Fruit fly (Drosophila melanogaster): Measurements from ENCODE around the gene Dbct.

The Dbct gene

DNA sequence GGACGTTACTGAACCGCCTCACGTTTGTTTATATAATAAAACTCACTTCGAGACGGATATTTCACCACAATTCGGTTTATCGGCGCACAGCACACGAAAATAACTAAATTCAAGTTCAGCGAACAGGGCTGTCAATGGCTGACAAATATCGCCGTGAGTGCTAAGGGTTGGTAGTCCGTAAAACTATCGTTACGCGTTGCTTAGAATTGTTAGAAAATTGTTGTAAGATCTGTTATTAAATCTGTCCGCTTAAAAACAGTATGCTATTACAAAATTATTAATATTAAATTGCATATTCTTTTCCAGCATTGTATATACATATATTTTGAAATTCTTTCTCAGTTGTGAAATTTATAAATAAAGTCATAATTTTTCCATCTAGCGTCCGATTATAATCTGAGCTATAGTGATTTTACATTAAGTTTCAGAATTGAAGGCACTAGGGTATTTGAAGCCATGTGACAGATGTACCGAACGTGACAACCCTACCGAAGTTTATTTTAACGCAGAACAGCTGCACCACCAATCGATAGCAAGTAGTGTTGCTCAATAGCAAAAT is 1.3 kb upstream of the Dbct start, which contains the start of gene Cox17 (continued):
- TF ChIP-seq z (GFP tag; IDR thresholded peaks at IDR 0.05) (no peak), MESR4 (GFP tag; optimal IDR thresholded peaks at IDR 0.05) (no peak), pita (GFP tag; optimal IDR thresholded peaks at IDR 0.05) (no peak), bcd (GFP tag; optimal IDR thresholded peaks at IDR 0.05) (peak; percentile 84), Dek (tag; optimal IDR thresholded peaks at IDR 0.05) (peak; percentile 72), CG15073 (GFP tag; optimal IDR thresholded peaks at IDR 0.05) (peak; percentile 18), peb (GFP tag; IDR thresholded peaks at IDR 0.05) (no peak), Hey (tag; optimal IDR thresholded peaks at IDR 0.05) (peak; percentile 36), pnt (GFP tag; optimal IDR thresholded peaks at IDR 0.05) (peak; percentile 64), CG11723 (GFP tag; optimal IDR thresholded peaks at IDR 0.05) (peak; percentile 70), CG7839 (tag; optimal IDR thresholded peaks at IDR 0.05) (peak; percentile 84), cad (GFP tag; optimal IDR thresholded peaks at IDR 0.05) (no peak), CG13123 (GFP tag; optimal IDR thresholded peaks at IDR 0.05) (peak; percentile 65), CG1529 (GFP tag; optimal IDR thresholded peaks at IDR 0.05) (peak; percentile 59), CG8765 (GFP tag; IDR thresholded peaks at IDR 0.05) (no peak), CG11560 (tag; IDR thresholded peaks at IDR 0.05) (peak; percentile 47; the same call in 1 of the 3 replicates), pzg (GFP tag; optimal IDR thresholded peaks at IDR 0.05) (peak; percentile 46), cwo (GFP tag; optimal IDR thresholded peaks at IDR 0.05) (peak; percentile 70), fd64A (GFP tag; optimal IDR thresholded peaks at IDR 0.05) (no peak), dysf (GFP tag; IDR thresholded peaks at IDR 0.05) (peak; percentile 81), CG11504 (tag; optimal IDR thresholded peaks at IDR 0.05) (peak; percentile 86), CG17385 (GFP tag; optimal IDR thresholded peaks at IDR 0.05) (peak; percentile 78), E2f1 (GFP tag; IDR thresholded peaks at IDR 0.05) (peak; percentile 69), slou (GFP tag; optimal IDR thresholded peaks at IDR 0.05) (peak; percentile 85), CG1233 (GFP tag; optimal IDR thresholded peaks at IDR 0.05) (peak; percentile 78), usp (GFP tag; optimal IDR thresholded peaks at IDR 0.05) (no peak), grn (GFP tag; optimal IDR thresholded peaks at IDR 0.05) (peak; percentile 15), Sin3A (optimal IDR thresholded peaks at IDR 0.05) (peak; percentile 57), CG8290 (GFP tag; optimal IDR thresholded peaks at IDR 0.05) (peak; percentile 86), CG8290 (tag; optimal IDR thresholded peaks at IDR 0.05) (peak; percentile 64 to 78), sd (tag; optimal IDR thresholded peaks at IDR 0.05) (peak; percentile 63), p53 (GFP tag; optimal IDR thresholded peaks at IDR 0.05) (no peak), toy (GFP tag; IDR thresholded peaks at IDR 0.05) (no peak), pan (optimal IDR thresholded peaks at IDR 0.05) (no peak), pan (GFP tag; optimal IDR thresholded peaks at IDR 0.05 in 1 of 2, IDR thresholded peaks at IDR 0.05 in 1 of 2) (peak in 1 of 2 experiments; percentile 65), gem (tag; optimal IDR thresholded peaks at IDR 0.05) (peak; percentile 90), CG8089 (GFP tag; optimal IDR thresholded peaks at IDR 0.05) (peak; percentile 66), CG13894 (tag; optimal IDR thresholded peaks at IDR 0.05) (peak; percentile 82), dm (GFP tag; optimal IDR thresholded peaks at IDR 0.05) (peak; percentile 76), YL-1 (GFP tag; optimal IDR thresholded peaks at IDR 0.05) (peak; percentile 50)

DNA sequence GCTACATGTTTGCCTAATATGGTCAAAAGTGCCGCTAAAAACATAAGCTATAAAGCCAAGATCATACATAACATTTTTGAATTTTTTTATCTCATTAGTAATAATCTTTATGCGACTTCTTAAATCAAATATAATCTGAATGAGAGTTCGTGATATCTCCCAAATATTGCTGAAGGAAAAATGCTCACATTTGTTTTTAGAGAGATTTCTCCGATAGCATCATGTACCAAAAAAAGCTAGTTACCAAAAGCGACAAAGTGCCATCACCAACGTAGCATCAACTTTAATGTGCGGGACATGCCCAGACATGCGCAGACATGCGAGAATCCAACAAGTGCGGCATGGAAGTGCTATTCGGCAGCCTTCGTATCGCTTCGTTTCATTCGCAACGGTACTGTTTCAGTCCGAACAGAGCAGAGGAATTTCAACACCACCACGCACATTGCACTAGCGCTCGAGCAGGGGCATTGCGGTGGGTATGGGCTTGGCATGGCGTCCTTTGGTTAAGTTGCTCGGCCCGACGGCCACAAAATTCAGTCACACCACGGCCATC is 3.3 kb downstream of the Dbct start, which contains the start of gene Rab3-GEF:
Gene Rab3-GEF, plus strand, starts transcription at position 537 of the 553 bp plus-strand sequence.
- TF ChIP-seq maf-S (GFP tag; optimal IDR thresholded peaks at IDR 0.05) (no peak), CG3407 (GFP tag; optimal IDR thresholded peaks at IDR 0.05) (no peak), CG33213 (GFP tag; optimal IDR thresholded peaks at IDR 0.05) (no peak), BEAF-32 (GFP tag; optimal IDR thresholded peaks at IDR 0.05) (peak; percentile 18), dmrt11E (tag; optimal IDR thresholded peaks at IDR 0.05) (no peak), row (GFP tag; IDR thresholded peaks at IDR 0.05) (peak; percentile 53; the same call in 2 of the 3 replicates), CG11456 (GFP tag; IDR thresholded peaks at IDR 0.05) (no peak), Side (GFP tag; optimal IDR thresholded peaks at IDR 0.05) (no peak), pb (GFP tag; optimal IDR thresholded peaks at IDR 0.05) (no peak), gro (GFP tag; optimal IDR thresholded peaks at IDR 0.05) (no peak), eyg (GFP tag; optimal IDR thresholded peaks at IDR 0.05) (no peak), Optix (GFP tag; IDR thresholded peaks at IDR 0.05) (no peak), CG11504 (tag; optimal IDR thresholded peaks at IDR 0.05) (no peak), Deaf1 (tag; optimal IDR thresholded peaks at IDR 0.05) (peak; percentile 95), CG18476 (GFP tag; optimal IDR thresholded peaks at IDR 0.05) (no peak)

All from whole organism, embryonic.